Worm (Caenorhabditis elegans) whole organism, early embryonic: ENCODE data around the gene F41G4.8.

Experiments used
- B0310.2 ChIP-seq: sonication (generic microtip); optimal IDR thresholded peaks from 2 replicates; lab custom pipeline; 2016; ENCODE audit warnings: mild to moderate bottlenecking, missing genetic modification characterization, missing compliant biosample characterization
- ama-1 ChIP-seq: fragments of 150-350 bp; optimal IDR thresholded peaks from 2 replicates; lab custom pipeline; 2014
- ceh-13 ChIP-seq: fragments of 200-800 bp; sonication (Bioruptor generic); optimal IDR thresholded peaks from 2 replicates; lab custom pipeline; 2018; ENCODE audit warnings: mild to moderate bottlenecking, missing genetic modification characterization, missing compliant biosample characterization
- hmbx-1 ChIP-seq: sonication (generic microtip); optimal IDR thresholded peaks from 2 replicates; lab custom pipeline; 2016; ENCODE audit warnings: mild to moderate bottlenecking, missing genetic modification characterization, missing compliant biosample characterization
- hnd-1 ChIP-seq: sonication (generic microtip); optimal IDR thresholded peaks from 2 replicates; lab custom pipeline; 2016; ENCODE audit warnings: missing genetic modification characterization, missing compliant biosample characterization
- pes-1 ChIP-seq: fragments of 200-800 bp; sonication (Bioruptor generic); IDR thresholded peaks from 2 replicates; pipeline ENCODE4 v1.3.6; 2022; ENCODE audit warnings: missing genetic modification reagents, missing genetic modification characterization, missing compliant biosample characterization
- scrt-1 ChIP-seq: fragments of 200-800 bp; sonication (Bioruptor generic); IDR thresholded peaks from 2 replicates; pipeline ENCODE4 v1.3.6; 2022; ENCODE audit warnings: missing genetic modification characterization, missing compliant biosample characterization
- tbx-11 ChIP-seq: fragments of 200-800 bp; sonication (Bioruptor generic); IDR thresholded peaks from 2 replicates; pipeline ENCODE4 v1.3.6; 2022; ENCODE audit warnings: missing genetic modification characterization, missing compliant biosample characterization
- tra-4 ChIP-seq: sonication (generic microtip); optimal IDR thresholded peaks from 2 replicates; lab custom pipeline; 2017; ENCODE audit warnings: missing genetic modification characterization, missing compliant biosample characterization

DNA sequence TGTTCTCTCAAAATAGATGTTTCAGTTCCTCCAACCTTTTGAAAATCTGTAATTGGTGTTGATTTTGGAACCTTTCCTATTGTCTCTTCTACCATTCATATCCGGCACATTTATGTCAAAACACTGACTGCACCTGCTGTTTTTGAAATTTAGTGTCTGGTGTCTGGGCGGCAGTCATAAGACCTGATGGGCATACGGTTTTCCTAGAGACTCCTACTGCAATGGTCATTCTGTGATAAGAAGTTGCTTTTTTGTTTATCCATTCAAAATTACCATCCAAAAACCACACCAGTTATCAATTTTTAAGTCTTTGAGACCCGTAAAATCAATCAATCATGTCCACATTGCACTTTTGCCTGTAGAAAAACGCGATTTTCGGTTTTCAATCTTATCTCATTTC lies 46.2 kb downstream of the F41G4.8 start:
- no peak for TF ChIP-seq ama-1 (lab: Kevin White, UChicago)
- no peak for TF ChIP-seq tbx-11
- no peak for TF ChIP-seq pes-1
- TF ChIP-seq hmbx-1 (tag; lab: Kevin White, UChicago): no peak
- TF ChIP-seq B0310.2: no peak
- TF ChIP-seq hnd-1 (tag; lab: Kevin White, UChicago): no peak
- no peak for TF ChIP-seq ceh-13 (GFP tag; lab: Kevin White, UChicago)
- no peak for TF ChIP-seq scrt-1 (GFP tag; lab: Robert Waterston, UW)
- no peak for TF ChIP-seq tra-4
